Fruit fly (Drosophila melanogaster) whole organism, embryonic: ENCODE measurements around the gene CG42592.
A peak's percentile ranks its signal among the peaks of the same experiment; 100 is the strongest.

Source experiments
- Atf-2 ChIP-seq: fragments of 200-800 bp; sonication (Bioruptor generic); optimal IDR thresholded peaks from 2 replicates; lab custom pipeline; 2016; ENCODE audit warnings: missing biosample characterization, missing genetic modification characterization
- Bgb ChIP-seq: fragments of 200-800 bp; sonication (Bioruptor generic); IDR thresholded peaks from 2 replicates; pipeline ENCODE4 v1.3.6; 2022; ENCODE audit warnings: missing biosample characterization, missing genetic modification characterization; ENCODE audit not compliant: partially characterized antibody
- CG10462 ChIP-seq: fragments of 200-800 bp; sonication (Bioruptor generic); optimal IDR thresholded peaks from 2 replicates; lab custom pipeline; 2016; ENCODE audit warnings: missing biosample characterization, missing genetic modification characterization
- CG10654 ChIP-seq: fragments of 200-800 bp; sonication (Bioruptor generic); optimal IDR thresholded peaks from 2 replicates; lab custom pipeline; 2016; ENCODE audit warnings: missing biosample characterization, missing genetic modification characterization
- CG13287 ChIP-seq: fragments of 200-800 bp; sonication (Bioruptor generic); IDR thresholded peaks from 2 replicates; pipeline ENCODE4 v1.3.6; 2022; ENCODE audit warnings: missing biosample characterization, missing genetic modification characterization; ENCODE audit not compliant: partially characterized antibody
- CG14965 ChIP-seq: fragments of 200-800 bp; sonication (Bioruptor generic); optimal IDR thresholded peaks from 2 replicates; lab custom pipeline; 2016; ENCODE audit warnings: missing biosample characterization, missing genetic modification characterization, borderline replicate concordance
- CG15601 ChIP-seq: fragments of 200-800 bp; sonication (Bioruptor generic); optimal IDR thresholded peaks from 3 replicates; lab custom pipeline; 2019; ENCODE audit warnings: missing biosample characterization, mild to moderate bottlenecking, missing genetic modification characterization, moderate library complexity
- CG16813 ChIP-seq: fragments of 200-800 bp; sonication (Bioruptor generic); IDR thresholded peaks from 3 replicates; pipeline ENCODE4 v1.3.6; 2022; ENCODE audit warnings: missing biosample characterization, missing genetic modification characterization; ENCODE audit not compliant: partially characterized antibody
- CG17385 ChIP-seq: fragments of 200-800 bp; sonication (Bioruptor generic); optimal IDR thresholded peaks from 3 replicates; lab custom pipeline; 2018; ENCODE audit warnings: missing biosample characterization, mild to moderate bottlenecking, missing genetic modification characterization
- CG17802 ChIP-seq: fragments of 200-800 bp; sonication (Bioruptor generic); optimal IDR thresholded peaks from 2 replicates; lab custom pipeline; 2018; ENCODE audit warnings: missing biosample characterization, mild to moderate bottlenecking, missing genetic modification characterization, moderate library complexity
- CG18599 ChIP-seq: fragments of 200-800 bp; sonication (Bioruptor generic); optimal IDR thresholded peaks from 3 replicates; lab custom pipeline; 2017; ENCODE audit warnings: missing biosample characterization, missing genetic modification characterization, mild to moderate bottlenecking, moderate library complexity, missing genetic modification reagents
- CG2712 ChIP-seq: fragments of 200-800 bp; optimal IDR thresholded peaks from 3 replicates; lab custom pipeline; 2019; ENCODE audit warnings: missing biosample characterization, mild to moderate bottlenecking, missing genetic modification characterization, moderate library complexity
- CG31441 ChIP-seq: fragments of 200-800 bp; sonication (Bioruptor generic); IDR thresholded peaks from 2 replicates; pipeline ENCODE4 v1.3.6; 2022; ENCODE audit warnings: missing biosample characterization, missing genetic modification characterization
- CG4360 ChIP-seq: fragments of 200-800 bp; sonication (Bioruptor generic); IDR thresholded peaks from 2 replicates; pipeline ENCODE4 v1.3.6; 2022; ENCODE audit warnings: missing biosample characterization, missing genetic modification characterization
- CG6175 ChIP-seq: fragments of 200-800 bp; sonication (Bioruptor generic); IDR thresholded peaks from 3 replicates; pipeline ENCODE4 v1.3.6; 2022; ENCODE audit warnings: missing biosample characterization, missing genetic modification characterization
- CG6272 ChIP-seq: fragments of 200-800 bp; sonication (Bioruptor generic); IDR thresholded peaks from 2 replicates; pipeline ENCODE4 v1.3.6; 2022; ENCODE audit warnings: missing biosample characterization, missing genetic modification characterization
- CG6765 ChIP-seq: fragments of 200-800 bp; sonication (Bioruptor generic); optimal IDR thresholded peaks from 3 replicates; lab custom pipeline; 2017; ENCODE audit warnings: missing biosample characterization, mild to moderate bottlenecking, missing genetic modification characterization
- CG7556 ChIP-seq: fragments of 200-800 bp; sonication (Bioruptor generic); optimal IDR thresholded peaks from 2 replicates; lab custom pipeline; 2017; ENCODE audit warnings: missing biosample characterization, mild to moderate bottlenecking, missing genetic modification characterization
- CG7786 ChIP-seq: fragments of 200-800 bp; sonication (Bioruptor generic); optimal IDR thresholded peaks from 2 replicates; lab custom pipeline; 2016; ENCODE audit warnings: missing biosample characterization, missing genetic modification characterization
- CG7963 ChIP-seq: fragments of 200-800 bp; sonication (Bioruptor generic); IDR thresholded peaks from 3 replicates; pipeline ENCODE4 v1.3.6; 2022; ENCODE audit warnings: missing biosample characterization, missing genetic modification characterization; ENCODE audit not compliant: partially characterized antibody
- CG9727 ChIP-seq: fragments of 200-800 bp; sonication (Bioruptor generic); optimal IDR thresholded peaks from 3 replicates; lab custom pipeline; 2017; ENCODE audit warnings: missing biosample characterization, mild to moderate bottlenecking, missing genetic modification characterization
- Camta ChIP-seq: fragments of 200-800 bp; sonication (Bioruptor generic); optimal IDR thresholded peaks from 2 replicates; lab custom pipeline; 2016; ENCODE audit warnings: missing biosample characterization, missing genetic modification characterization
- CrebB ChIP-seq: fragments of 200-800 bp; sonication (Bioruptor generic); optimal IDR thresholded peaks from 3 replicates; lab custom pipeline; 2018; ENCODE audit warnings: missing biosample characterization, mild to moderate bottlenecking, missing genetic modification characterization
- Deaf1 ChIP-seq: fragments of 200-800 bp; optimal IDR thresholded peaks from 3 replicates; lab custom pipeline; 2019; ENCODE audit warnings: missing biosample characterization, mild to moderate bottlenecking, missing genetic modification characterization, moderate library complexity
- Doc2 ChIP-seq: fragments of 200-800 bp; sonication (Bioruptor generic); IDR thresholded peaks from 2 replicates; pipeline ENCODE4 v1.3.6; 2022; ENCODE audit warnings: missing biosample characterization, missing genetic modification characterization
- Eip74EF ChIP-seq, 2 experiments: fragments of 200-800 bp in 1 of 2; fragments of >200 bp in 1 of 2; sonication (Bioruptor generic) in 1 of 2; optimal IDR thresholded peaks; 2 replicates each; lab custom pipeline; 2017 to 2019; ENCODE audit warnings: missing biosample characterization in 2 of 2, missing genetic modification characterization in 2 of 2, mild to moderate bottlenecking in 1 of 2, moderate library complexity in 1 of 2
- Ets65A ChIP-seq: fragments of 200-800 bp; sonication (Bioruptor generic); peaks from one replicate; lab custom pipeline; 2016; ENCODE audit warnings: missing biosample characterization, missing genetic modification characterization
- Gsc ChIP-seq: fragments of 200-800 bp; sonication (Bioruptor generic); IDR thresholded peaks from 2 replicates; pipeline ENCODE4 v1.3.6; 2022; ENCODE audit warnings: missing biosample characterization, missing genetic modification characterization
- HLH54F ChIP-seq: fragments of 200-800 bp; sonication (Bioruptor generic); optimal IDR thresholded peaks from 3 replicates; lab custom pipeline; 2016; ENCODE audit warnings: missing biosample characterization, missing genetic modification characterization
- HLHmδ ChIP-seq: fragments of 200-800 bp; sonication (Bioruptor generic); optimal IDR thresholded peaks from 2 replicates; lab custom pipeline; 2018; ENCODE audit warnings: missing biosample characterization, mild to moderate bottlenecking, missing genetic modification characterization, moderate library complexity
- MTF-1 ChIP-seq: fragments of 200-800 bp; sonication (Bioruptor generic); optimal IDR thresholded peaks from 2 replicates; lab custom pipeline; 2018; ENCODE audit warnings: missing biosample characterization, mild to moderate bottlenecking, missing genetic modification characterization, borderline replicate concordance
- Scr ChIP-seq: fragments of 200-800 bp; sonication (Bioruptor generic); IDR thresholded peaks from 2 replicates; pipeline ENCODE4 v1.3.6; 2022; ENCODE audit warnings: missing biosample characterization, missing genetic modification characterization; ENCODE audit not compliant: partially characterized antibody
- TFAM ChIP-seq: fragments of 200-800 bp; sonication (Bioruptor generic); optimal IDR thresholded peaks from 2 replicates; lab custom pipeline; 2017; ENCODE audit warnings: missing biosample characterization, missing genetic modification characterization, inconsistent platforms
- Taf1 ChIP-seq: fragments of 200-800 bp; sonication (Bioruptor generic); IDR thresholded peaks from 2 replicates; pipeline ENCODE4 v1.3.6; 2022; ENCODE audit warnings: missing biosample characterization, missing genetic modification characterization
- Vsx1 ChIP-seq: fragments of 200-800 bp; sonication (Bioruptor generic); optimal IDR thresholded peaks from 2 replicates; lab custom pipeline; 2017; ENCODE audit warnings: missing biosample characterization, mild to moderate bottlenecking, missing genetic modification characterization, missing genetic modification reagents
- amos ChIP-seq: fragments of 200-800 bp; sonication (Bioruptor generic); IDR thresholded peaks from 2 replicates; pipeline ENCODE4 v1.3.6; 2022; ENCODE audit warnings: missing biosample characterization, missing genetic modification characterization; ENCODE audit not compliant: partially characterized antibody
- aop ChIP-seq: fragments of 200-800 bp; sonication (Bioruptor generic); IDR thresholded peaks from 2 replicates; pipeline ENCODE4 v1.3.6; 2022; ENCODE audit warnings: missing biosample characterization, missing genetic modification characterization
- cad ChIP-seq: fragments of >200 bp; optimal IDR thresholded peaks from 2 replicates; lab custom pipeline; 2017; ENCODE audit warnings: missing biosample characterization, missing genetic modification characterization
- crol ChIP-seq: fragments of 200-800 bp; sonication (Bioruptor generic); IDR thresholded peaks from 2 replicates; pipeline ENCODE4 v1.3.6; 2022; ENCODE audit warnings: missing biosample characterization, missing genetic modification characterization
- dmrt99B ChIP-seq: fragments of 200-800 bp; sonication (Bioruptor generic); optimal IDR thresholded peaks from 2 replicates; lab custom pipeline; 2018; ENCODE audit warnings: missing biosample characterization, mild to moderate bottlenecking, missing genetic modification characterization, moderate library complexity
- gsb ChIP-seq: fragments of 200-800 bp; sonication (Bioruptor generic); IDR thresholded peaks from 2 replicates; pipeline ENCODE4 v1.3.6; 2022; ENCODE audit warnings: missing biosample characterization, missing genetic modification characterization
- hth ChIP-seq: fragments of >200 bp; optimal IDR thresholded peaks from 2 replicates; lab custom pipeline; 2017; ENCODE audit warnings: inconsistent platforms
- jigr1 ChIP-seq: fragments of 200-800 bp; sonication (Bioruptor generic); IDR thresholded peaks from 3 replicates; pipeline ENCODE4 v1.3.6; 2022; ENCODE audit warnings: missing biosample characterization, missing genetic modification characterization
- jumu ChIP-seq: fragments of 200-800 bp; sonication (Bioruptor generic); optimal IDR thresholded peaks from 3 replicates; lab custom pipeline; 2016; ENCODE audit warnings: missing biosample characterization, missing genetic modification characterization
- lbe ChIP-seq: fragments of 200-800 bp; sonication (Bioruptor generic); optimal IDR thresholded peaks from 2 replicates; lab custom pipeline; 2016; ENCODE audit warnings: missing biosample characterization, mild to moderate bottlenecking, missing genetic modification characterization
- pros ChIP-seq: fragments of 200-800 bp; sonication (Bioruptor generic); optimal IDR thresholded peaks from 3 replicates; lab custom pipeline; 2019; ENCODE audit warnings: missing biosample characterization, mild to moderate bottlenecking, missing genetic modification characterization, moderate library complexity
- slbo ChIP-seq: fragments of 200-800 bp; sonication (Bioruptor generic); IDR thresholded peaks from 2 replicates; pipeline ENCODE4 v1.3.6; 2022; ENCODE audit warnings: missing biosample characterization, missing genetic modification characterization
- tap ChIP-seq: fragments of 200-800 bp; optimal IDR thresholded peaks from 3 replicates; lab custom pipeline; 2019; ENCODE audit warnings: missing biosample characterization, mild to moderate bottlenecking, missing genetic modification characterization, moderate library complexity
- tna ChIP-seq: fragments of 200-800 bp; sonication (Bioruptor generic); IDR thresholded peaks from 2 replicates; pipeline ENCODE4 v1.3.6; 2022; ENCODE audit warnings: missing biosample characterization, missing genetic modification characterization; ENCODE audit not compliant: partially characterized antibody
- toy ChIP-seq: fragments of 200-800 bp; sonication (Bioruptor generic); IDR thresholded peaks from 2 replicates; pipeline ENCODE4 v1.3.6; 2022; ENCODE audit warnings: missing biosample characterization, missing genetic modification characterization

The CG42592 gene

dm6 chr3R:29876733-29877193, 40.7 kb upstream of the CG42592 start, which contains the start of gene CG31038 (continued):
- TF ChIP-seq CG7963 (GFP tag; lab: Robert Waterston, UW) (peak; percentile 33; the same call in 1 of the 3 replicates), Vsx1 (GFP tag; lab: Kevin White, UChicago) (no peak), Scr (GFP tag; lab: Robert Waterston, UW) (peak; percentile 48), cad (no peak), Deaf1 (tag; lab: Kevin White, UChicago) (peak; percentile 78), jumu (GFP tag; lab: Kevin White, UChicago) (no peak), Bgb (GFP tag; lab: Robert Waterston, UW) (peak; percentile 56), CG18599 (peak; percentile 15), CG6765 (GFP tag; lab: Kevin White, UChicago) (no peak), CG6175 (GFP tag; lab: Robert Waterston, UW) (no peak), tna (GFP tag; lab: Robert Waterston, UW) (peak; percentile 50; the same call in 1 of the 2 replicates), HLHmδ (peak; percentile 89), hth (lab: Kevin White, UChicago) (no peak), gsb (GFP tag; lab: Robert Waterston, UW) (no peak), CG13287 (GFP tag; lab: Robert Waterston, UW) (peak; percentile 57; the same call in 1 of the 2 replicates), CG9727 (GFP tag; lab: Kevin White, UChicago) (peak; percentile 10), toy (GFP tag; lab: Robert Waterston, UW) (no peak), CrebB (tag; lab: Kevin White, UChicago) (peak; percentile 40), CG10462 (GFP tag; lab: Kevin White, UChicago) (no peak), CG4360 (GFP tag; lab: Robert Waterston, UW) (peak; percentile 83), aop (GFP tag; lab: Robert Waterston, UW) (0 out of 2 replicates have a peak, but pooled peaks have one; percentile 3), slbo (GFP tag; lab: Robert Waterston, UW) (peak; percentile 33; the same call in 1 of the 2 replicates), CG2712 (tag; lab: Kevin White, UChicago) (peak; percentile 29), CG17385 (GFP tag; lab: Kevin White, UChicago) (peak; percentile 14), MTF-1 (GFP tag; lab: Kevin White, UChicago) (peak; percentile 40), dmrt99B (tag; lab: Kevin White, UChicago) (peak; percentile 40), Gsc (GFP tag; lab: Robert Waterston, UW) (no peak), CG10654 (no peak), Ets65A (GFP tag; lab: Kevin White, UChicago) (no peak), CG16813 (GFP tag; lab: Robert Waterston, UW) (peak; percentile 37; the same call in 1 of the 3 replicates), lbe (GFP tag; lab: Kevin White, UChicago) (peak; percentile 1), Taf1 (GFP tag; lab: Robert Waterston, UW) (no peak), CG14965 (GFP tag; lab: Kevin White, UChicago) (no peak), TFAM (GFP tag; lab: Kevin White, UChicago) (no peak), CG31441 (peak; percentile 24), tap (tag; lab: Kevin White, UChicago) (peak; percentile 21), CG7786 (no peak), HLH54F (GFP tag; lab: Kevin White, UChicago) (no peak), crol (GFP tag; lab: Robert Waterston, UW) (no peak), Doc2 (GFP tag; lab: Robert Waterston, UW) (no peak), CG17802 (no peak), pros (GFP tag; lab: Kevin White, UChicago) (peak; percentile 34), Camta (GFP tag; lab: Kevin White, UChicago) (no peak), Atf-2 (GFP tag; lab: Kevin White, UChicago) (no peak), CG15601 (tag; lab: Kevin White, UChicago) (peak; percentile 80), jigr1 (GFP tag; lab: Robert Waterston, UW) (no peak), amos (GFP tag; lab: Robert Waterston, UW) (peak; percentile 39; the same call in 1 of the 2 replicates), CG7556 (GFP tag; lab: Kevin White, UChicago) (no peak), CG6272 (GFP tag; lab: Robert Waterston, UW) (no peak), Eip74EF (GFP tag; optimal IDR thresholded peaks at IDR 0.05; lab: Kevin White, UChicago) (peak in 1 of 2 experiments; percentile 4)
